Fruit fly (Drosophila melanogaster) whole organism, embryonic: ENCODE measurements around the gene CG11674.

ENCODE experiments used
- Blimp-1 ChIP-seq: fragments of 200-800 bp; sonication (Bioruptor generic); optimal IDR thresholded peaks from 3 replicates; lab custom pipeline; 2018; ENCODE audit warnings: missing biosample characterization, missing genetic modification characterization, mild to moderate bottlenecking, moderate library complexity, missing genetic modification reagents
- CG10209 ChIP-seq: fragments of 200-800 bp; sonication (Bioruptor generic); optimal IDR thresholded peaks from 3 replicates; lab custom pipeline; 2017; ENCODE audit warnings: missing biosample characterization, mild to moderate bottlenecking, missing genetic modification characterization, missing genetic modification reagents
- CG10321 ChIP-seq: fragments of 200-800 bp; sonication (Bioruptor generic); IDR thresholded peaks from 2 replicates; pipeline ENCODE4 v1.3.6; 2022; ENCODE audit warnings: missing biosample characterization, missing genetic modification characterization
- CG10366 ChIP-seq: fragments of 200-800 bp; sonication (Bioruptor generic); IDR thresholded peaks from 2 replicates; pipeline ENCODE4 v1.3.6; 2022; ENCODE audit warnings: missing biosample characterization, missing genetic modification characterization
- CG11560 ChIP-seq: fragments of 200-800 bp; sonication (Bioruptor generic); IDR thresholded peaks from 3 replicates; pipeline ENCODE4 v1.3.6; 2022; ENCODE audit warnings: missing biosample characterization, missing genetic modification characterization
- CG12071 ChIP-seq: fragments of 200-800 bp; sonication (Bioruptor generic); optimal IDR thresholded peaks from 3 replicates; lab custom pipeline; 2018; ENCODE audit warnings: missing biosample characterization, mild to moderate bottlenecking, missing genetic modification characterization
- CG14965 ChIP-seq: fragments of 200-800 bp; sonication (Bioruptor generic); optimal IDR thresholded peaks from 2 replicates; lab custom pipeline; 2016; ENCODE audit warnings: missing biosample characterization, missing genetic modification characterization, borderline replicate concordance
- CG17359 ChIP-seq: fragments of 200-800 bp; sonication (Bioruptor generic); optimal IDR thresholded peaks from 3 replicates; lab custom pipeline; 2018; ENCODE audit warnings: missing biosample characterization, mild to moderate bottlenecking, missing genetic modification characterization, moderate library complexity
- CG18011 ChIP-seq: fragments of 200-800 bp; sonication (Bioruptor generic); optimal IDR thresholded peaks from 2 replicates; lab custom pipeline; 2017; ENCODE audit warnings: missing biosample characterization, missing genetic modification characterization, mild to moderate bottlenecking, moderate library complexity, missing genotype
- CG18262 ChIP-seq: fragments of 200-800 bp; optimal IDR thresholded peaks from 3 replicates; lab custom pipeline; 2019; ENCODE audit warnings: missing biosample characterization, mild to moderate bottlenecking, missing genetic modification characterization, moderate library complexity
- CG18599 ChIP-seq: fragments of 200-800 bp; sonication (Bioruptor generic); optimal IDR thresholded peaks from 3 replicates; lab custom pipeline; 2017; ENCODE audit warnings: missing biosample characterization, missing genetic modification characterization, mild to moderate bottlenecking, moderate library complexity, missing genetic modification reagents
- CG2678 ChIP-seq: fragments of 200-800 bp; sonication (Bioruptor generic); optimal IDR thresholded peaks from 3 replicates; lab custom pipeline; 2019; ENCODE audit warnings: missing biosample characterization, mild to moderate bottlenecking, missing genetic modification characterization, moderate library complexity
- CG32772 ChIP-seq: fragments of 200-800 bp; sonication (Bioruptor generic); IDR thresholded peaks from 2 replicates; pipeline ENCODE4 v1.3.6; 2022; ENCODE audit warnings: missing biosample characterization, missing genetic modification characterization
- CG33557 ChIP-seq: fragments of 200-800 bp; sonication (Bioruptor generic); optimal IDR thresholded peaks from 2 replicates; lab custom pipeline; 2019; ENCODE audit warnings: missing biosample characterization, mild to moderate bottlenecking, missing genetic modification characterization, moderate library complexity
- CG3995 ChIP-seq: fragments of 200-800 bp; sonication (Bioruptor generic); optimal IDR thresholded peaks from 3 replicates; lab custom pipeline; 2016; ENCODE audit warnings: missing biosample characterization, missing genetic modification characterization
- CG4854 ChIP-seq: fragments of 200-800 bp; sonication (Bioruptor generic); optimal IDR thresholded peaks from 2 replicates; lab custom pipeline; 2016; ENCODE audit warnings: missing biosample characterization, missing genetic modification characterization, inconsistent platforms
- CG5245 ChIP-seq: fragments of 200-800 bp; sonication (Bioruptor generic); optimal IDR thresholded peaks from 3 replicates; lab custom pipeline; 2016; ENCODE audit warnings: missing biosample characterization, missing genetic modification characterization
- CG6813 ChIP-seq: fragments of 200-800 bp; sonication (Bioruptor generic); optimal IDR thresholded peaks from 2 replicates; lab custom pipeline; 2017; ENCODE audit warnings: missing biosample characterization, missing genetic modification characterization, mild to moderate bottlenecking, moderate library complexity, missing genetic modification reagents
- CG7357 ChIP-seq: fragments of 200-800 bp; sonication (Bioruptor generic); IDR thresholded peaks from 3 replicates; pipeline ENCODE4 v1.3.6; 2022; ENCODE audit warnings: missing biosample characterization, missing genetic modification characterization
- CG7556 ChIP-seq: fragments of 200-800 bp; sonication (Bioruptor generic); optimal IDR thresholded peaks from 2 replicates; lab custom pipeline; 2017; ENCODE audit warnings: missing biosample characterization, mild to moderate bottlenecking, missing genetic modification characterization
- CG9609 ChIP-seq: fragments of 200-800 bp; sonication (Bioruptor generic); optimal IDR thresholded peaks from 3 replicates; lab custom pipeline; 2016; ENCODE audit warnings: missing biosample characterization, missing genetic modification characterization
- Drgx ChIP-seq: fragments of 200-800 bp; sonication (Bioruptor generic); IDR thresholded peaks from 2 replicates; pipeline ENCODE4 v1.3.6; 2022; ENCODE audit warnings: missing biosample characterization, missing genetic modification characterization
- Eip74EF ChIP-seq, 2 experiments: fragments of 200-800 bp in 1 of 2; fragments of >200 bp in 1 of 2; sonication (Bioruptor generic) in 1 of 2; optimal IDR thresholded peaks; 2 replicates each; lab custom pipeline; 2017 to 2019; ENCODE audit warnings: missing biosample characterization in 2 of 2, missing genetic modification characterization in 2 of 2, mild to moderate bottlenecking in 1 of 2, moderate library complexity in 1 of 2
- Ets97D ChIP-seq: fragments of 200-800 bp; sonication (Bioruptor generic); optimal IDR thresholded peaks from 3 replicates; lab custom pipeline; 2016; ENCODE audit warnings: missing biosample characterization, missing genetic modification characterization
- GATAe ChIP-seq: fragments of 200-800 bp; sonication (Bioruptor generic); conservative IDR thresholded peaks from 2 replicates; pipeline ENCODE4 v1.3.6; 2022; ENCODE audit warnings: missing biosample characterization, missing genetic modification characterization
- H2.0 ChIP-seq: fragments of 200-800 bp; sonication (Bioruptor generic); IDR thresholded peaks from 2 replicates; pipeline ENCODE4 v1.3.6; 2022; ENCODE audit warnings: missing biosample characterization, missing genetic modification characterization
- HLH4C ChIP-seq: fragments of 200-800 bp; sonication (Bioruptor generic); IDR thresholded peaks from 3 replicates; pipeline ENCODE4 v1.3.6; 2022; ENCODE audit warnings: missing biosample characterization, missing genetic modification characterization; ENCODE audit not compliant: partially characterized antibody
- Myb ChIP-seq: fragments of 200-800 bp; sonication (Bioruptor generic); optimal IDR thresholded peaks from 2 replicates; lab custom pipeline; 2016; ENCODE audit warnings: missing biosample characterization, missing genetic modification characterization
- NC2β ChIP-seq: fragments of 200-800 bp; sonication (Bioruptor generic); optimal IDR thresholded peaks from 2 replicates; lab custom pipeline; 2016; ENCODE audit warnings: missing biosample characterization, missing genetic modification characterization
- NK7.1 ChIP-seq: fragments of 200-800 bp; sonication (Bioruptor generic); optimal IDR thresholded peaks from 3 replicates; lab custom pipeline; 2016; ENCODE audit warnings: missing biosample characterization, missing genetic modification characterization
- Neu2 ChIP-seq: fragments of 200-800 bp; sonication (Bioruptor generic); optimal IDR thresholded peaks from 3 replicates; lab custom pipeline; 2016; ENCODE audit warnings: missing biosample characterization, missing genetic modification characterization, borderline replicate concordance
- Oli ChIP-seq: fragments of 200-800 bp; sonication (Bioruptor generic); optimal IDR thresholded peaks from 2 replicates; lab custom pipeline; 2018; ENCODE audit warnings: missing biosample characterization, mild to moderate bottlenecking, missing genetic modification characterization, moderate library complexity
- Trl ChIP-seq, 3 experiments: fragments of >200 bp in 2 of 3; fragments of 200-800 bp in 1 of 3; sonication (Bioruptor generic) in 1 of 3; optimal IDR thresholded peaks; 2 replicates in 1 of 3; 3 replicates in 2 of 3; lab custom pipeline; 2016 to 2017; ENCODE audit warnings: missing biosample characterization in 1 of 3, missing genetic modification characterization in 1 of 3
- amos ChIP-seq: fragments of 200-800 bp; sonication (Bioruptor generic); IDR thresholded peaks from 2 replicates; pipeline ENCODE4 v1.3.6; 2022; ENCODE audit warnings: missing biosample characterization, missing genetic modification characterization; ENCODE audit not compliant: partially characterized antibody
- dmrt11E ChIP-seq: fragments of 200-800 bp; sonication (Bioruptor generic); optimal IDR thresholded peaks from 3 replicates; lab custom pipeline; 2018; ENCODE audit warnings: missing biosample characterization, mild to moderate bottlenecking, missing genetic modification characterization, moderate library complexity
- eyg ChIP-seq: fragments of 200-800 bp; sonication (Bioruptor generic); optimal IDR thresholded peaks from 3 replicates; lab custom pipeline; 2016; ENCODE audit warnings: missing biosample characterization, missing genetic modification characterization
- h ChIP-seq: fragments of >200 bp; optimal IDR thresholded peaks from 2 replicates; lab custom pipeline; 2017
- ham ChIP-seq: fragments of 200-800 bp; sonication (Bioruptor generic); IDR thresholded peaks from 2 replicates; pipeline ENCODE4 v1.3.6; 2022; ENCODE audit warnings: missing biosample characterization, missing genetic modification characterization
- kah ChIP-seq: fragments of 200-800 bp; sonication (Bioruptor generic); optimal IDR thresholded peaks from 2 replicates; lab custom pipeline; 2018; ENCODE audit warnings: missing biosample characterization, mild to moderate bottlenecking, missing genetic modification characterization
- ken ChIP-seq: fragments of 200-800 bp; sonication (Bioruptor generic); IDR thresholded peaks from 3 replicates; pipeline ENCODE4 v1.3.6; 2022; ENCODE audit warnings: missing biosample characterization, missing genetic modification characterization
- org-1 ChIP-seq: fragments of 200-800 bp; sonication (Bioruptor generic); optimal IDR thresholded peaks from 2 replicates; lab custom pipeline; 2017; ENCODE audit warnings: missing biosample characterization, missing genetic modification characterization
- pho ChIP-seq: fragments of 200-800 bp; sonication (Bioruptor generic); optimal IDR thresholded peaks from 2 replicates; lab custom pipeline; 2016; ENCODE audit warnings: missing biosample characterization, missing genetic modification characterization
- pum ChIP-seq: fragments of 200-800 bp; sonication (Bioruptor generic); optimal IDR thresholded peaks from 2 replicates; lab custom pipeline; 2016; ENCODE audit warnings: missing biosample characterization, missing genetic modification characterization
- rib ChIP-seq: fragments of 200-800 bp; sonication (Bioruptor generic); IDR thresholded peaks from 2 replicates; pipeline ENCODE4 v1.3.6; 2022; ENCODE audit warnings: missing biosample characterization, missing genetic modification characterization
- sr ChIP-seq: fragments of 200-800 bp; sonication (Bioruptor generic); IDR thresholded peaks from 3 replicates; pipeline ENCODE4 v1.3.6; 2022; ENCODE audit warnings: missing biosample characterization, missing genetic modification characterization
- sug ChIP-seq: fragments of 200-800 bp; optimal IDR thresholded peaks from 2 replicates; lab custom pipeline; 2019; ENCODE audit warnings: missing biosample characterization, mild to moderate bottlenecking, missing genetic modification characterization, moderate library complexity
- tio ChIP-seq: fragments of 200-800 bp; sonication (Bioruptor generic); optimal IDR thresholded peaks from 2 replicates; lab custom pipeline; 2017; ENCODE audit warnings: missing biosample characterization, missing genetic modification characterization, inconsistent platforms
- tup ChIP-seq: fragments of 200-800 bp; sonication (Bioruptor generic); optimal IDR thresholded peaks from 2 replicates; lab custom pipeline; 2016; ENCODE audit warnings: missing biosample characterization, mild to moderate bottlenecking, missing genetic modification characterization, moderate library complexity
- zfh1 ChIP-seq: fragments of 200-800 bp; sonication (Bioruptor generic); IDR thresholded peaks from 3 replicates; pipeline ENCODE4 v1.3.6; 2022; ENCODE audit warnings: missing biosample characterization, missing genetic modification characterization

Gene CG11674

dm6 chrX:14247035-14247786, 21.5 kb upstream of the CG11674 start, which contains the start of gene mud (continued):
- TF ChIP-seq CG9609 (GFP tag; lab: Kevin White, UChicago) (no peak), Eip74EF (GFP tag; optimal IDR thresholded peaks at IDR 0.05; lab: Kevin White, UChicago) (no peak), amos (GFP tag; lab: Robert Waterston, UW) (peak; percentile 77), CG10209 (GFP tag; lab: Kevin White, UChicago) (peak; percentile 44), Blimp-1 (GFP tag; lab: Kevin White, UChicago) (no peak), tup (GFP tag; lab: Kevin White, UChicago) (no peak), CG4854 (no peak), CG2678 (tag; lab: Kevin White, UChicago) (no peak), Myb (GFP tag; lab: Kevin White, UChicago) (peak; percentile 56), pho (no peak), sr (no peak), eyg (GFP tag; lab: Kevin White, UChicago) (no peak), CG7357 (GFP tag; lab: Robert Waterston, UW) (peak; percentile 98), CG18011 (GFP tag; lab: Kevin White, UChicago) (no peak), pum (no peak), Neu2 (no peak), sug (no peak), rib (GFP tag; lab: Robert Waterston, UW) (no peak), HLH4C (GFP tag; lab: Robert Waterston, UW) (peak; percentile 77), dmrt11E (tag; lab: Kevin White, UChicago) (peak; percentile 43), CG18262 (peak; percentile 60), tio (GFP tag; lab: Kevin White, UChicago) (peak; percentile 21), ham (GFP tag; lab: Robert Waterston, UW) (no peak), NK7.1 (GFP tag; lab: Kevin White, UChicago) (no peak), kah (GFP tag; lab: Kevin White, UChicago) (no peak), CG6813 (GFP tag; lab: Kevin White, UChicago) (no peak), CG12071 (GFP tag; lab: Kevin White, UChicago) (no peak), Ets97D (GFP tag; lab: Kevin White, UChicago) (peak; percentile 19), CG7556 (GFP tag; lab: Kevin White, UChicago) (no peak), CG18599 (no peak), CG10366 (GFP tag; lab: Robert Waterston, UW) (peak; percentile 14; the same call in 1 of the 2 replicates), NC2β (GFP tag; lab: Kevin White, UChicago) (no peak), CG5245 (GFP tag; lab: Kevin White, UChicago) (no peak), org-1 (GFP tag; lab: Kevin White, UChicago) (no peak), Trl (optimal IDR thresholded peaks at IDR 0.05; lab: Kevin White, UChicago) (no peak), Trl (GFP tag; optimal IDR thresholded peaks at IDR 0.05; lab: Kevin White, UChicago) (no peak), CG32772 (no peak), ken (GFP tag; lab: Robert Waterston, UW) (0 out of 3 replicates have a peak, but pooled peaks have one; percentile 46), H2.0 (GFP tag; lab: Robert Waterston, UW) (no peak), GATAe (GFP tag; lab: Robert Waterston, UW) (no peak), zfh1 (GFP tag; lab: Robert Waterston, UW) (0 out of 3 replicates have a peak, but pooled peaks have one; percentile 9), Drgx (GFP tag; lab: Robert Waterston, UW) (no peak), CG11560 (tag; lab: Robert Waterston, UW) (no peak), CG33557 (GFP tag; lab: Kevin White, UChicago) (peak; percentile 23), Oli (tag; lab: Kevin White, UChicago) (peak; percentile 14), h (lab: Kevin White, UChicago) (no peak), CG3995 (GFP tag; lab: Kevin White, UChicago) (no peak), CG17359 (tag; lab: Kevin White, UChicago) (no peak), CG10321 (GFP tag; lab: Robert Waterston, UW) (no peak), CG14965 (GFP tag; lab: Kevin White, UChicago) (no peak)
